Worm (Caenorhabditis elegans) whole organism, L2 larva: Measurements from ENCODE around the gene ugt-45.

ENCODE experiments used
- C34F6.9 ChIP-seq: fragments of 150-350 bp; optimal IDR thresholded peaks from 2 replicates; lab custom pipeline; 2014; ENCODE audit warnings: missing biosample characterization, missing genetic modification characterization
- F13H6.1 ChIP-seq: sonication (generic microtip); optimal IDR thresholded peaks from 2 replicates; lab custom pipeline; 2016; ENCODE audit warnings: missing genetic modification characterization, missing compliant biosample characterization
- ZK546.5 ChIP-seq: sonication (generic microtip); optimal IDR thresholded peaks from 2 replicates; lab custom pipeline; 2017; ENCODE audit warnings: missing biosample characterization, missing genetic modification characterization
- aly-2 ChIP-seq: fragments of 150-350 bp; optimal IDR thresholded peaks from 2 replicates; lab custom pipeline; 2014; ENCODE audit warnings: missing biosample characterization, missing genetic modification characterization
- ama-1 ChIP-seq: fragments of 150-350 bp; optimal IDR thresholded peaks from 2 replicates; lab custom pipeline; 2018; ENCODE audit warnings: inconsistent platforms
- blmp-1 ChIP-seq: sonication (generic microtip); optimal IDR thresholded peaks from 2 replicates; lab custom pipeline; 2017; ENCODE audit warnings: missing genetic modification characterization, mild to moderate bottlenecking, missing compliant biosample characterization, antibody characterized with exemption, moderate library complexity; ENCODE audit not compliant: insufficient read depth
- ceh-16 ChIP-seq: fragments of 150-350 bp; optimal IDR thresholded peaks from 2 replicates; lab custom pipeline; 2014; ENCODE audit warnings: missing biosample characterization, missing genetic modification characterization
- crh-2 ChIP-seq: sonication (generic microtip); optimal IDR thresholded peaks from 2 replicates; lab custom pipeline; 2017; ENCODE audit warnings: missing biosample characterization, missing genetic modification characterization
- egl-27 ChIP-seq: sonication (generic microtip); optimal IDR thresholded peaks from 3 replicates; lab custom pipeline; 2017; ENCODE audit warnings: missing biosample characterization, missing genetic modification reagents, missing genetic modification characterization
- elt-1 ChIP-seq: fragments of 150-350 bp; optimal IDR thresholded peaks from 2 replicates; lab custom pipeline; 2014; ENCODE audit warnings: missing biosample characterization, missing genetic modification characterization
- elt-3 ChIP-seq: sonication (generic microtip); optimal IDR thresholded peaks from 2 replicates; lab custom pipeline; 2017; ENCODE audit warnings: missing biosample characterization, missing genetic modification characterization
- gmeb-1 ChIP-seq: fragments of 150-350 bp; optimal IDR thresholded peaks from 2 replicates; lab custom pipeline; 2014; ENCODE audit warnings: missing biosample characterization, missing genetic modification characterization
- lin-11 ChIP-seq: fragments of 150-350 bp; sonication (generic microtip); optimal IDR thresholded peaks from 2 replicates; lab custom pipeline; 2014; ENCODE audit warnings: missing biosample characterization, missing genetic modification characterization, inconsistent platforms, mixed read lengths
- lin-13 ChIP-seq: fragments of 150-350 bp; optimal IDR thresholded peaks from 2 replicates; lab custom pipeline; 2014; ENCODE audit warnings: missing biosample characterization, missing genetic modification reagents, missing genetic modification characterization
- mab-5 ChIP-seq: fragments of 150-350 bp; optimal IDR thresholded peaks from 2 replicates; lab custom pipeline; 2014; ENCODE audit warnings: missing biosample characterization, missing genetic modification characterization
- mbf-1 ChIP-seq: sonication (generic microtip); optimal IDR thresholded peaks from 2 replicates; lab custom pipeline; 2017; ENCODE audit warnings: missing biosample characterization, missing genetic modification characterization
- mdl-1 ChIP-seq, 2 experiments: fragments of 150-350 bp in 1 of 2; sonication (generic microtip) in 1 of 2; optimal IDR thresholded peaks; 2 replicates each; lab custom pipeline; 2017; ENCODE audit warnings: missing biosample characterization in 2 of 2, missing genetic modification characterization in 2 of 2
- nhr-11 ChIP-seq: fragments of 150-350 bp; optimal IDR thresholded peaks from 2 replicates; lab custom pipeline; 2014; ENCODE audit warnings: missing biosample characterization, missing genetic modification characterization
- nhr-129 ChIP-seq: fragments of 150-350 bp; optimal IDR thresholded peaks from 2 replicates; lab custom pipeline; 2014; ENCODE audit warnings: missing biosample characterization, missing genetic modification characterization
- nhr-23 ChIP-seq: fragments of 150-350 bp; optimal IDR thresholded peaks from 2 replicates; lab custom pipeline; 2014; ENCODE audit warnings: missing biosample characterization, missing genetic modification reagents, missing genetic modification characterization
- nhr-25 ChIP-seq: fragments of 150-350 bp; sonication (generic microtip); optimal IDR thresholded peaks from 3 replicates; lab custom pipeline; 2014; ENCODE audit warnings: missing biosample characterization, missing genetic modification characterization
- nhr-77 ChIP-seq: fragments of 150-350 bp; optimal IDR thresholded peaks from 2 replicates; lab custom pipeline; 2014; ENCODE audit warnings: missing biosample characterization, missing genetic modification characterization
- peb-1 ChIP-seq: fragments of 150-350 bp; optimal IDR thresholded peaks from 2 replicates; lab custom pipeline; 2014; ENCODE audit warnings: missing biosample characterization, missing genetic modification characterization
- sem-4 ChIP-seq: fragments of 150-350 bp; optimal IDR thresholded peaks from 2 replicates; lab custom pipeline; 2014; ENCODE audit warnings: missing biosample characterization, missing genetic modification reagents, missing genetic modification characterization
- skn-1 ChIP-seq: sonication (generic microtip); optimal IDR thresholded peaks from 2 replicates; lab custom pipeline; 2017; ENCODE audit warnings: missing biosample characterization, missing genetic modification characterization
- sma-3 ChIP-seq: sonication (generic microtip); optimal IDR thresholded peaks from 2 replicates; lab custom pipeline; 2016; ENCODE audit warnings: missing genetic modification reagents, missing genetic modification characterization, missing compliant biosample characterization
- sma-9 ChIP-seq, 2 experiments: fragments of 150-350 bp in 1 of 2; sonication (generic microtip) in 1 of 2; optimal IDR thresholded peaks; 2 replicates each; lab custom pipeline; 2014 to 2016; ENCODE audit warnings: missing genetic modification characterization in 2 of 2, mild to moderate bottlenecking in 1 of 2, missing biosample characterization in 1 of 2, missing compliant biosample characterization in 1 of 2, missing genetic modification reagents in 1 of 2, moderate library complexity in 1 of 2
- snpc-4 ChIP-seq: fragments of 150-350 bp; optimal IDR thresholded peaks from 2 replicates; lab custom pipeline; 2014; ENCODE audit warnings: missing biosample characterization, missing genetic modification characterization
- unc-55 ChIP-seq: fragments of 150-350 bp; sonication (generic microtip); optimal IDR thresholded peaks from 3 replicates; lab custom pipeline; 2014; ENCODE audit warnings: missing biosample characterization, missing genetic modification reagents, missing genetic modification characterization
- unc-62 ChIP-seq: fragments of 150-350 bp; optimal IDR thresholded peaks from 2 replicates; lab custom pipeline; 2014; ENCODE audit warnings: missing biosample characterization, missing genetic modification reagents, missing genetic modification characterization
- zag-1 ChIP-seq: fragments of 150-350 bp; optimal IDR thresholded peaks from 2 replicates; lab custom pipeline; 2014; ENCODE audit warnings: missing biosample characterization, missing genetic modification characterization
- ztf-1 ChIP-seq: fragments of 200-800 bp; sonication (Bioruptor generic); conservative IDR thresholded peaks from 2 replicates; pipeline ENCODE4 v1.3.6; 2022; ENCODE audit warnings: missing genetic modification characterization, missing compliant biosample characterization
- ztf-11 ChIP-seq: sonication (generic microtip); optimal IDR thresholded peaks from 2 replicates; lab custom pipeline; 2017; ENCODE audit warnings: missing biosample characterization, missing genetic modification characterization
- ztf-4 ChIP-seq: fragments of 150-350 bp; optimal IDR thresholded peaks from 2 replicates; lab custom pipeline; 2014; ENCODE audit warnings: missing biosample characterization, missing genetic modification characterization

The ugt-45 gene

DNA sequence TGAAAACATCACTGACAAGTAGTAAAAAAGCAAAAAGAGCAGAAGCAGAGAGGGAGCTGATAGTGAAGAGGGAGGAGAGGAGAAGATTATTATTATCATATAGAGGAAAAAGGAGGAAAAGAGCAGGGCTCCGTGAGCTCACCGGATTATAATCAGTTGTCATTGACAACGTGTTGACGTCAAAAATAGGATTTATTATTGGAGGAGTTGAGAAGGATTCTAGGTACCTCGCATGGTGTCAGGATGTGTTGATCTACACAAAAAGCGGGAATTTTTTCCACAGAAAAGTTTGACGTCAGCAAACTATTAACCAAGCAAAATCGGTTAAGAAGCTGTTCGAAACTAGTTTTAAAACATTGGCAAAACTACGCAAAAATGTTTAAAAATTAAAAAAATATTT is 23.3 kb upstream of the ugt-45 start:
- TF ChIP-seq C34F6.9 (no peak), nhr-23 (tag; lab: Kevin White, UChicago) (no peak), egl-27 (tag; lab: Kevin White, UChicago) (no peak), zag-1 (tag; lab: Kevin White, UChicago) (no peak), nhr-25 (tag; lab: Kevin White, UChicago) (no peak), peb-1 (tag; lab: Kevin White, UChicago) (no peak), ztf-1 (GFP tag; lab: Robert Waterston, UW) (no peak), mbf-1 (tag; lab: Kevin White, UChicago) (no peak), blmp-1 (no peak), ZK546.5 (tag; lab: Kevin White, UChicago) (no peak), sem-4 (tag; lab: Kevin White, UChicago) (no peak), mab-5 (tag; lab: Kevin White, UChicago) (no peak), lin-13 (GFP tag; lab: Kevin White, UChicago) (no peak), elt-1 (tag; lab: Kevin White, UChicago) (no peak), ztf-11 (no peak), F13H6.1 (tag; lab: Kevin White, UChicago) (no peak), unc-55 (no peak), ceh-16 (tag; lab: Kevin White, UChicago) (no peak), nhr-11 (tag; lab: Kevin White, UChicago) (no peak)

DNA sequence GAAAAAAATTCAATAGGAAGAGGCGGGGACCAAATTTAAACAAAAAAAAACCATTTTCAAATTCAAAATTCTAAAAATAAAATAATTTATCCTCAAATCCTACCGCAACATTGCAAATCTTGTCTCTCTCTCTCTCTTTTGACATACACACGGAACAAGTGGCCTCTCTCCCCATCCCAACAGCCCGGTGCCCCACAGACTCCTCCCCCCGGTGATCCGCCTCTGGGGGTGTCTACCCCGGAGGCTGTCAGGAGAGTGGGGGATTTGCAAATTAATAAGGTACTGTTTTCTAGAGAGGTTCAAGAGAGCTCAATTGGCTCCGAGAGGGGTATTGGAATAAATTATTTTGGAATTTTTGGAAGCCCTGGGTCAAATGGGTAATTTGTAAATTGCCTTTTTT is 16.8 kb upstream of the ugt-45 start:
- TF ChIP-seq ztf-1 (GFP tag; lab: Robert Waterston, UW), result no peak
- TF ChIP-seq ama-1, result no peak
- no peak for TF ChIP-seq ZK546.5 (tag; lab: Kevin White, UChicago)
- no peak for TF ChIP-seq sma-3 (GFP tag; lab: Kevin White, UChicago)
- no peak for TF ChIP-seq sem-4 (tag; lab: Kevin White, UChicago)
- no peak for TF ChIP-seq nhr-25 (tag; lab: Kevin White, UChicago)
- TF ChIP-seq gmeb-1 (tag; lab: Kevin White, UChicago), result no peak
- no peak for TF ChIP-seq unc-55
- TF ChIP-seq nhr-129, result no peak
- no peak for TF ChIP-seq F13H6.1 (tag; lab: Kevin White, UChicago)
- TF ChIP-seq ztf-4 (tag; lab: Kevin White, UChicago), result no peak
- TF ChIP-seq unc-62, result no peak
- no peak for TF ChIP-seq C34F6.9

DNA sequence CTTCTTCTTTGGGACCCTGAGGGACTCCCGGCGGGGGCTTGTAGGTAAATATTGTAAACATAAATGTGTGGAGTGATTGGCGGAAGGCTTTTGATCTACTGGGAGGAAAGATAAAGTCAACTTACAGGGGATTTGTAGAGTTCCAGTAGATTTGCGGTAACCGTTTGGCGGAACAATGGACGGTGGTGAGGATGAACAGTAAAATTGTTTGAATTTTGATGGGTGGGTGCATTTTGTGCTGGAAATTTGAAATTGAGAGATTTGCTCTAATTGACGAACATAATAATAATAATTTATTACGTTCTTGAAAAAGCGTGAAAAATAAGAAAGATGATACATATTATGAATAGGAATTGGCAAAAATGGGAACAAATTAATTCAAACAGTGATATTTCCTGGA is 15.7 kb upstream of the ugt-45 start, which contains the start of gene vab-2:
vab-2 (minus strand) TSS at position 238 of the 400 bp plus-strand sequence.
- TF ChIP-seq aly-2 (no peak), nhr-77 (tag; lab: Kevin White, UChicago) (no peak), nhr-23 (tag; lab: Kevin White, UChicago) (no peak), mdl-1 (tag; optimal IDR thresholded peaks at IDR 0.05; lab: Kevin White, UChicago) (no peak), crh-2 (no peak), zag-1 (tag; lab: Kevin White, UChicago) (no peak), ztf-1 (GFP tag; lab: Robert Waterston, UW) (no peak), ztf-11 (no peak), sma-9 (GFP tag; optimal IDR thresholded peaks at IDR 0.05; lab: Kevin White, UChicago) (no peak), sma-9 (tag; optimal IDR thresholded peaks at IDR 0.05; lab: Kevin White, UChicago) (no peak), mab-5 (tag; lab: Kevin White, UChicago) (no peak), elt-3 (tag; lab: Kevin White, UChicago) (no peak), egl-27 (tag; lab: Kevin White, UChicago) (no peak), snpc-4 (tag; lab: Kevin White, UChicago) (no peak), skn-1 (tag; lab: Kevin White, UChicago) (no peak), blmp-1 (no peak), lin-11 (tag; lab: Kevin White, UChicago) (no peak)

DNA sequence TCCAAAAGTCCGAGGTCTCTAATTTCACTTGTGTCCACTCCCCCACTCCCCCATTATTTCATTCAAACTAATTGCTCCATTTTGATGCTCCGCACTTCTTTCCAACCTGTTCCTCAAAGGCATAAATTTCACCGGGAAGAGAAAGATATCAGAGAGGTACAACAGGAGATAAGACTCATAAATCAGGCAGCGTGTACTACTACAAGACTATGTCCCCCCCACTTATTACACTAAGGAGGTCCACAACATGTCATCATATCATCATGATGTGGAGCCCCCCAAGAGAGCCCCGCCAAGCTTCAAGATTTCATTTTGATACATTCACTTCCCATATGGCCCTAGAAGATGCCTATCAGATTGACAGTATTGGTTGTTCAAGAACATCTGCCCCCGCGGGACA is 14.6 kb upstream of the ugt-45 start:
- TF ChIP-seq F13H6.1 (tag; lab: Kevin White, UChicago), result no peak
- TF ChIP-seq, all 48 proteins: peak for 0

DNA sequence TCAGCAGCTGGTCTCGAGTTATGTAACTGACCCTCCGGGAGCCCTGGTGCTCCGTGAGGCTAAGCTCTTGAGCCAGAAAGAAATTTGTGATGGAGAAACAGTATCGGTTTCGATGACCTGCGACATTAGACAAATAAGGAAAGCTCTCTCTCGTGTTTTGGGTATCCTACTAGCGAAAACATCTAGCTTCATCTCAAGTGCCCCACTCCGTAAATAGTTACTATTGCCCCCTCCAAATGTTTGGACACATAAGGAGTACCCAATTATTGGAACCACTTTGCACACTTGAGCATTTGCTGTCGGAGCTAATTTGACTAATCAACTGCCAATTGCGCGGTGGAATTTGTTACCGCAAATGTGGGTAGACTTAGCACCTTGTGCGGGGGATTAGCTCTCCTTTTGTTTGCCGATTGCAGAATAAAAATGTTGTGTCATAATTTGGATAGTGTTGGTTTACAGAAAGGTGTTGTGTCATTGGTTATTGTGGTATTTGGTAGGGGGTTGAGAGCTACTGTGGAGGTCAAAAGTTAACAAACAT is 13.2 kb upstream of the ugt-45 start:
- TF ChIP-seq crh-2, result no peak
